Fruit fly (Drosophila melanogaster): ENCODE results near the gene Actn.

Gene Actn

DNA sequence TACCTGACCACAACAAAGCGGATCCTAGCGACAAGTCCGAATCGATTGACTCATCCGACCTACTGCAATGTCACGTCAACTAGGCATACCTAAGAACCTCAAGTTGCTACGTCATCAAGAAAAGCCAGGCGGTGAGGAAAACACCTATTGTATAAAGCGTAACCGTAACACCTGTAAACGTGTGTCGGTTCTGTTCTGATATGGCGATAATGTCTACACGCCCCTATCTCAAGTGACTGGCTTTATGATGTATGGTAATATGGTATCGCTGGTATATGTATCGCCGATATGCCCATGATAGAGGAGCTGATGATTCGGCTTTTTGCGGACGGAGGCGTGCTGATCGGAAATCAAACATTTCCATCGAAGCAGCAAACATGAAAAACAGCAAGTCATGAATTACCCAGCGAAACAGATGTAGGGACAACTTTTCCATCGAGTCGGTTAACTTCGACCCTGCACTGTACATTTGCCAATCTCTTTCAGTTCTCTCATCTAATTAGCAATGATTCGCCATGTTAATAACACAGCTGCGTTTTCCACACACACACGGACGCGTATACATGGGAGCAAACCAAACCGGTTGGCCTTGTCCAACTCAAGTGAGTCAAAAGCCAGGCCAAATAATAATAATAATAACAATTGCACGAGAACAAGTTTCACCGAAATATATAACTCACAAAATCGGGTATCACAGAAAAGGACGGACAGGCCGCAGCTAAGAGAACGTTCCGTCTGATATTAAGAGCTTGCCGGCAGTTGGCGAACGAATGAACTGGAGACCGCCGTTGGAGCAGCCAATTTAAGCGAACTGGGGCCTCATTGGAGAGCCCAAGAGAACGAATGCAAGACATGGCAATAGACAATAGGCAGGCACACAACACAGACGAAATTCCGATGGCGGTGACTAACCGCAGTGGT, 27.9 kb upstream of the Actn start:
- no peak for TF ChIP-seq CG8478 (optimal IDR thresholded peaks at IDR 0.05)
- TF ChIP-seq CTCF (optimal IDR thresholded peaks at IDR 0.05): no peak

DNA sequence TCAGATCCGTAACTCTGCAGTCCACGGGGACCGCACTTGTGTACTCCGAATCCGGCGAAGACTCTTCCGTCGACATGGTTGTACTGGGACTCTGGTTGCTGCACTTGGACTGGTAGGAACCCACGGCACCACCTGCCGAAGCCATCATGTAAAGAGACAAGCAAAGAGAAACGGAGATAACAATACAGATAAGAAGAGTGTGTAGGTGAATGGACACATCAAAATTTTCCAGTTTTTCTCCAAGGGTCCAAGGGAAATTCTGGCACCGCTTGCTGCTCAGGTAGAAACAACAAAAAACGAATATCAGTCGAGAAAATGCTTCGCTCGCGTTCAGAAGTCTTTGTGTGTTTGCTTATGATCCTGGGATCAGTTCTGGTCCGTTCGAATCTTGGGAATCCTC, 26.2 kb upstream of the Actn start, which contains the start of gene CG4194:
Gene CG4194 (plus strand): TSS at position 301 of the 400 bp plus-strand sequence.
- TF ChIP-seq CG8478 (optimal IDR thresholded peaks at IDR 0.05) (no peak), CTCF (optimal IDR thresholded peaks at IDR 0.05) (no peak)

DNA sequence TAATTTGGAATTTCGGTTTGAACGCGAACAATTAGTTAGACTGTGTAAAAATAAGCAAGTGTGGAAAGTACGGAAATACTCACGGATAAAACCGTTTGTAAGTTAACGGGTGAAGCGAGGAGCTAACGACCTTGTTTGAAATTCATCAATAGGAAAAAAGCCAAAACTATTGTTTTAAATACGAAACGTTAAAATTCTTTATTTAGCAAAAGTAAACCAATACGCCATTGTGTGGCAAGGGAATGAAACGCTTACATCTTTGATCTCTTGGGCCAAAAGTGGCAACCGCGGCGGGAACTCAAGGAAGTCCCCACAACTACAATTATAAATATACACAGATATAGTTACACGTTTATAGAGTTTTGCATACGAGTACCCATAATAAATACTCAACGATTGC, 24.1 kb upstream of the Actn start, which contains the start of gene CG14054:
Gene CG14054 (minus strand): TSS at position 101 of the 400 bp plus-strand sequence.
- TF ChIP-seq CG8478 (optimal IDR thresholded peaks at IDR 0.05) (no peak), CTCF (optimal IDR thresholded peaks at IDR 0.05) (no peak)

DNA sequence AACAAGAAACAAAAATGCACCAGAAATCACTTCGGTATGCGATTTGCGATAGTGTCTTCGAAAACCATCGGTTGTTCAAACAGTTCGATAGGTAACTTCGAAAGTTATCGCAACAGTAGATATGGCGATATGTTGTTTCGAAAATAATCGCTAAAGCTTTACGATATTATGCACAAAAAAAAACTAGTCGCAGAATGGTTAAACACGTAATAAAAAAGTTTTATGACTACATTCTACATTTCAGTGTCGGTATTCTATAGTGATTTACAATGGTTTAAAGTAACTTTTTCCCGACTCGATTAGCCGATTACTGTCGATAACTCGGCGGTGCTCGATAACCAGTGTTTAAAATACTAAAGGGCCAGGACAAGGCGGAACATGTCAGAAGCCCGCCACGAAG, 23.0 kb upstream of the Actn start, which contains the start of gene CG4281:
Gene CG4281 (minus strand): TSS at position 70 of the 400 bp plus-strand sequence.
- TF ChIP-seq CG8478 (optimal IDR thresholded peaks at IDR 0.05) (no peak), CTCF (optimal IDR thresholded peaks at IDR 0.05) (no peak)

DNA sequence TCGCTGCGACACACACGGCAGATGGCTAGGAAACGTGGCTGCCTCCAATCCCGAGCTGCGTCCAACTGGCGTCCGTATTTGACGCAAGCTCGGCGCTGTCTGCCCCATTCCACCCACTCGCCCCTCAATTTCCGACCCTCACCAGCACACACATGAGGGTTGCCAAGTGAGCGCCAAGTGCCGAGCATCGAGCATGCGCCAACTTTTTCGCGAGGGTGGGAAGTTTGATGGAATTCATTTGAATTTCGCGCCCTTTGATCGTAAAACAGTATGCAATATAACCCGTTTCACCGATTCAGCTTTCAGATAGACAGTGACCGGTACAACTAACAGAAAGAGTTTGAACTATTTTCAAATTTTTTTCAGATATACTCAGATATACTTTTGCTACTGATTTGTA, 19.7 kb upstream of the Actn start, which contains the start of gene Sik2:
Gene Sik2 (minus strand): TSS at position 67 of the 400 bp plus-strand sequence.
- TF ChIP-seq CTCF (optimal IDR thresholded peaks at IDR 0.05): no peak
- no peak for TF ChIP-seq CG8478 (optimal IDR thresholded peaks at IDR 0.05)

DNA sequence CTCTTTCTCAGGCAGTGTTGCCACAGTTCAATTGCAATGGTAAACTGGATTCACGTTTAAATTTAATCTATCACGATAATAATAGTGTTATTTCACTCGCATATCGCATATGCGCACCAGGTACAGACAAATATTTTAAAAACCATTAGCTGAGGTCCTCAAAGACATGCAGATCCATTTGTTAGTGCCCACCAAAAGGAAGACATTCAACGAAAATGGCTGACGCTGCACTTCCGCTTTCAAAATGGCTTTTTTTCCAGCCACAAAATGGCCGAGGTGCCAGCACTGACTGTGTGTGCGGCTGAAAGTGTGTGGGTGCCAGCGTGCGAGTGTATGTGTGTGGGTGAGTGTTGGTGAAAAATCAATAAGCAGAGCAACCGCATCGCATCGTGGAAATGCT, 19.0 kb upstream of the Actn start:
- TF ChIP-seq CG8478 (optimal IDR thresholded peaks at IDR 0.05) (no peak), CTCF (optimal IDR thresholded peaks at IDR 0.05) (no peak)

DNA sequence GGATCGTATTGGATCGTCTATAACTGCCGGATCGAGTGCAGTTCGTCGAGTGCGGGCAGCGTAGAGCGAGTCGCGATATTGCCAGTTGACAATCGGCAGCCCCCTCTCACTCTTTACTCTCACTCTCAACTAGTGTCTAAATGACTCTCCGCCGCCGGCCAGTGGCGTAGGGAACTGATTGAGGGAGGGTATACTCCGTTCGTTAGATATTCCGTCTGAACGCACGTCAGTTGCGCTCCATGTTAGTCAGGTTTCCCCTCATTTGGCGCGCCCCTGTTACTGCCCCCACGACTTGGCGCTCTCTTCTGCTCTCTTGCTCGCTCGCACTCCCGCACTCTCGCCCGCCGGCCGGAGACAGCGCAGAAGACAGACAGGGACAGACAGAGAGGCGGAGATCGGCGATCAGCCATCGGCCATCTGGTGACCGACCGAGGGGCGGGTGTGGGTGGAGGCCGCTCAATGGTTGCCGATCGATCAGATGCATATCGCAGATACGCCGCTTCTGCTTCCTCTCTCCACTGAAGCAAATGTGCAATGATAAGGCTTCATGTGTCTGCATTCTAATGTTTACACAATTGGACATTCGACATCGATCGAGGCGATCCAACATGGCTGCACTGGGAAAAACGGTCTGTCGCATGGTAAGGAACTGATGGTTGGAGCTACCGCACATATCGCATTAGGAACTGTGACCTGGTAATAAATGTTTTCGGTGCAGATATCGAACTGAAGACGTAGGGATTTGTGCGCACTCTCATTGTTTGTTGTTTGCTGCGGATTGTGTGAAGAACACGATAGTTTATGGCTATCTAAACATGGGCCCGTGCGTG, 8.2 kb upstream of the Actn start, which contains the start of gene moody:
Gene moody (minus strand): TSS at position 51 of the 830 bp plus-strand sequence.
- TF ChIP-seq CG8478 (optimal IDR thresholded peaks at IDR 0.05) (no peak), CTCF (optimal IDR thresholded peaks at IDR 0.05) (no peak)

DNA sequence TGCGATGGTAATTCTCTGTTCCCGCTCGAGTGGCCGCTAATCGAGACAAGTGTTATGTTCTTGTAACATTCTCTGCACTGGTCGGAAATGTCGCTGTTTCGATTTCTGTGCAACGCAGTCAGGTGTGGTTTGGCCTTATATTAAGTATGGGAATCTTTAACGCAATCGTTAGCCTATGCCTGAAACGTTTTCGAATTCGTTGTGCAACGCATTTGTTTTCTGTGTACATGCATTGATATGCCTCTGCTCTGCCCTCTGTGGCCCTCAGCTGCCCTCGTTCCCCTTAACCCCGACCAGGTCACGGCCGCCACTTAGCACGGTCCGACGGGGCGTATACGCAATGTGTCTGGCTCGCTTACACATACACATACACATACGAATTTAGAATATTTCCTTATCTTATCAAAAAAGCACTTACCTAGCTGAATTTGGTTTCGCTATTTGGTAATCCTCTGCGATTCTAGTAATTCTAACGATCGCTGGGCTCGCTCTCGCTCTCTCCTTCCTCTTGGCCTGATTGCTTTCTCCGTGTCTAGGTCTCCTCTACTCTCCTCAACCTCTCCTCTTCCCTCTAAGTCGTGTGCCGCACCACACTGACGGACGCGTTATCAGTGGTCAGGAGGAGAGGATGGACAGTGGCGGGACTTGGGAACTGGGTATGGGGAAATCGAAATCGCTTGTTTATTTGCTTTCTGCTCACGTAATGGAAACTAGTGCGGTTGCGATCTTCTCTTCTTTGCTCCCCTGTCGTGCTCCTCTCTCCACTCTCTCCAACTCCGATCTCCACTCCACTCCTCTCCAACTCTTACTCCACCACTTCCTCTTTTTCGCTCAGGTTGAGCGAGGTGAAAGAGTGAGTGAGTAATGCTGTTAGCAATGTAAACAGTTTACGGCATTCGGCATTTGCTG, 6.9 kb upstream of the Actn start:
- TF ChIP-seq CG8478 (optimal IDR thresholded peaks at IDR 0.05): no peak
- no peak for TF ChIP-seq CTCF (optimal IDR thresholded peaks at IDR 0.05)

DNA sequence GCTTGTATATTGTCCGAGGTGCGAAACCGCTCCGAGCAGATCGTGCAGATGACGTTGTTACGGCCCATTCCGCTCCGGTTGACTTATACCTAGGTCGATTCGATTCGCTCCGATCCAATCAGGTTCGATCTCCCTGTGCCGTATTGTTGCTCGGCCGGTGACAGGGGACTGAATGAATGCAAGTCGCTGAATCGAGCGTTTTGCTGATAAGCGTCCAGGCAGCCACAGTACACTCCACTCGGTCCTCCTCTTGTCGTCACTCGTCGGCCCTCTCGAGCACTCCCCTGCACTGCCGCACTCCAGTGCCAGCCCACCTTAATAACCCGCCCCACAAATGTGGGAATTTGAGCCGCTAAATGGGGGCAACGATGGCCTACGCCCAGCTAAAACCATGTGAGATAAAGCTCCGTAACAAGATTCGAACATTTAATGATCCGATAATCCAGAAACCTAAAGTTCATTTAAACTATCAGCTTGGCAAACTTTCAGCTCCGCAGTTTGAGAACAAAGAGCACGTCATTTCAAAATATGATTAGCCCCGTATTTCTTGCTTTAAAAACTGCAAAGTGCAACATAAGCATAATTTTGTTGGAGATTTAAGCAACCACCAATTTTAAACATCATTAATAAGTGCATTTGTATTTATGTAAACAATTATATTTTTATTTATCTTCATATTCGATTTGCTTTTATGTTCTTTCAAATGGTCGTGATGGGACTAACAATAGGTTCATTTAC, 1.7 kb upstream of the Actn start, which contains the start of gene CG4325:
Gene CG4325 (minus strand): TSS at position 159 of the 738 bp plus-strand sequence.
- TF ChIP-seq CTCF (optimal IDR thresholded peaks at IDR 0.05): no peak
- no peak for TF ChIP-seq CG8478 (optimal IDR thresholded peaks at IDR 0.05)

DNA sequence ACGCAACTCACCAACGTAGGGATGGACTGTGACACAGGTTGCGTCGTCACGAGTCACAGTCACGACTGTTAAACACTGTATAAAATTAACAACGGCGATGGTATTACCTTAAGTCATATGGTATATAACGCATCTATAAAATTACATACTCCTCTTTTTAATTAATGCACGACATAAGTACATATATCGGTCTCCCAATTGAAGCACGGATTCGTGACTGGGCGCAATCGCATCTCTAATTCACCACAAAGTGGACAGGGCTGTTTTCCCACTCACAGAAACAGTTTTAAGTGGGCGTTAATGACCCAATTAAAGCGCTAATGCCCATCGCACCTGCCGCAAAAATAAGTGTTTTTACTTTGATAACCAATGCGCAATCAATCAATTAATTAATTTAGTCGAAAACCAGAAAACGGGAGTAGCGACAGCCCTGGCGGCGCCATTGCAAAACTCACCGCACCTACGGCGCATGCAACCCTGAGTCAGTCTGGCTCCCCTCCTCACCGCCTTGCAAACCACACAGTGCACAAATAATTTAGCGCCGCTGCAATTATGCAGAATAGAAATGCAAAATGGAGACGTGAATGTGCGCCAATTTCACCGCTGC, 696 bp downstream of the Actn start, which contains the start of gene CG4313:
Gene CG4313 (plus strand): TSS at position 557 of the 607 bp plus-strand sequence.
- TF ChIP-seq CTCF (optimal IDR thresholded peaks at IDR 0.05): peak in 1 of 2 experiments; percentile 26
- TF ChIP-seq CG8478 (optimal IDR thresholded peaks at IDR 0.05): no peak

DNA sequence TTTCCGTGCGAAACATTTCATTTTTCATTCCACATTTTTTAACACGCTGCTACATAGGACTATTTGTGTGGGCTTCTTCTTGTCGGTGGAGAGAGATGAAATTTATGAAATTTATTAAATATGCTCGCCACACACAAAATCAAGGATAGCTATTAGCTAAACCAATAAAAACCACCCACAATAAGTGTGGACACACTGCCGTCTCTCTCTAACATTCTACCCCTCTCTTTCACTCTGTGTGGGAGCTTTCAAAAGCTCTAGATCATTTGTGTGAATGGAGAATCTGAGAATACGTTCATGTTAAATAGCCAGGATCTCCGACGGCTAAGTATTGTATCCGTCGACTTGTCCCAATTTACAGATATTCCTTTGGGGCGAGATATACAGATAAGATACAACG, 4.5 kb downstream of the Actn start:
- TF ChIP-seq CG8478 (optimal IDR thresholded peaks at IDR 0.05) (no peak), CTCF (optimal IDR thresholded peaks at IDR 0.05) (no peak)

DNA sequence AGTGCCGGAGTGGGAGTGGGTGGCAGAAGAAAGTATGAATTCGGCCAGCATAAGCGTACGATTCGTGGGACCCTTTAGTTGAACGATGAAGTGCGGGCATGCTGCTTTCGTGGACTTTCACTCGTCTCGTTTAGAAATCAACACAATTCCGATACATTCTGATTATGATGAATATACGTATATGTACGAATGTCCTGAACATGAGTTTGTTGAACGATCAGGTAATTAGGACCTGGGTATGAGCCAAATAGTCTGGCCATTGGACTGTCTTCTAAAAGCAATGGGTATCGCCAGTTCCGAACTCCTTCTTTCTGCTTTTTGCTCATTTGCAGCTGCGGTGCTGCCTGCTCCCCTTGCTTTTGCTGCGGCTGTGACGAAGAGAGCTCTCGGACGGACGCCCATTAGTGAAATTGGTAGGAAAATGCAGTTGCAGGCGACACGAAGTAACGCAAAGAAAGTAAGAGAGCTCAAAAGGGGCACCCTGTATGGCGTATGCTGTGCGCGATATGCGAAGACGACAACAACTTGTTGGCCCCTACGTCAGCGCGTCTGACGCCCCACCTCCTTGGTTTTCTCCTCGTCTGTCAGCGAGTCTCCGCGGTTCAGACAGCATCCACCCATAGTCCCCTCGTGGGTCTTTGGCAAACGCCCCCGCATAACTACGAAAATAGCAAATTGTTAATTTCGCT, 5.2 kb downstream of the Actn start:
- TF ChIP-seq CG8478 (optimal IDR thresholded peaks at IDR 0.05) (no peak), CTCF (optimal IDR thresholded peaks at IDR 0.05) (no peak)
